Worm (Caenorhabditis elegans): Measurements from ENCODE around the gene dars-1.
A peak's percentile ranks its signal among the peaks of the same experiment; 100 is the strongest.

The dars-1 gene

DNA sequence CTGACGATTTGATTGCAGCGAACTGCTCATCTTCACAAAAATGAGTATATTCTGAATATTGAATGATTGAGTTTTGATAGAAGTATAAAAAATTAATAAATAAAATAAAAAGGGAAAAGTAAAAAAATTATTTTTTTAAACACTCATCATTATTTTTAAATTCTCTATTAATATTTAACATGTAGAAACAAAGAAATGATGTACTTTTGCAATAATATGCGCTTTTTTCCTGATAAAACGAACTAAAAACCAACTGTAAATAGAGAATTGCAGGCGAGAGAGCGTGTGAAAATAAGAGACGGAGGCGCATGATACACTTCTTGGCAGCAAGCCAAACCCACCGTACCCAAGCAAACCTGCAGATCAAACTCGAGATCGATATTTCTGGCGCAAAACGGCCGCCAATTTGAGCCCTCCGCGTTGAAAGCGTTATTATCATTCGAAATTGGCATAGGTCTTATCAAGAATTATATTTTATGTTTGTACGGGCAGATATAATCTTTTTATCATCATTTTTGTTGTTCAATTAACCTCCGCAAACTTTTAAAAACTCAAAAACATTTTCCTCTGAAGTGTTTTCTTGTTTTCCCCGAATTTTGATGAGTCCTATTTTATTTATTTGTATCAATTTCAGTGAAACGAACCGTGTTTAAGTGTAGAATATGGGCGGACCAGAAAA is 34.9 kb downstream of the dars-1 start, which contains the start of the genes rheb-1 and spk-1 (continued):
- TF ChIP-seq efl-1 (GFP tag; optimal IDR thresholded peaks at IDR 0.05) (peak; percentile 80), repo-1 (tag; optimal IDR thresholded peaks at IDR 0.05) (peak; percentile 35), ZK185.1 (tag; optimal IDR thresholded peaks at IDR 0.05; ENCODE audit: poor library complexity, severe bottlenecking) (peak; percentile 84), mes-4 (tag; optimal IDR thresholded peaks at IDR 0.05) (no peak), bed-2 (GFP tag; IDR thresholded peaks at IDR 0.05) (no peak), F57C9.4 (tag; optimal IDR thresholded peaks at IDR 0.05) (no peak), lsl-1 (GFP tag; optimal IDR thresholded peaks at IDR 0.05) (peak; percentile 93), let-607 (tag; optimal IDR thresholded peaks at IDR 0.05) (peak; percentile 81 to 84), ztf-18 (tag; optimal IDR thresholded peaks at IDR 0.05) (peak; percentile 74), nhr-120 (GFP tag; IDR thresholded peaks at IDR 0.05) (no peak), aptf-3 (GFP tag; IDR thresholded peaks at IDR 0.05) (no peak)

- TF ChIP-seq Y56A3A.18 (GFP tag; IDR thresholded peaks at IDR 0.05) (no peak), cebp-1 (GFP tag; IDR thresholded peaks at IDR 0.05) (peak; percentile 50; the same call in 1 of the 2 replicates), cebp-1 (tag; optimal IDR thresholded peaks at IDR 0.05) (peak; percentile 91)
Measured at ce11 chrIII:9454730-9455129, 36.3 kb downstream of the dars-1 start.

ce11 chrIII:9453962-9454361 is 37.1 kb downstream of the dars-1 start, which contains the start of gene F54C8.7:
Gene F54C8.7, minus strand, starts transcription at chrIII:9454062.
- no peak for TF ChIP-seq aptf-2 (GFP tag; conservative IDR thresholded peaks at IDR 0.05)
- TF ChIP-seq Y95B8A.8 (GFP tag; IDR thresholded peaks at IDR 0.05), result 0 out of 2 replicates have a peak, but pooled peaks have one; percentile 11

DNA sequence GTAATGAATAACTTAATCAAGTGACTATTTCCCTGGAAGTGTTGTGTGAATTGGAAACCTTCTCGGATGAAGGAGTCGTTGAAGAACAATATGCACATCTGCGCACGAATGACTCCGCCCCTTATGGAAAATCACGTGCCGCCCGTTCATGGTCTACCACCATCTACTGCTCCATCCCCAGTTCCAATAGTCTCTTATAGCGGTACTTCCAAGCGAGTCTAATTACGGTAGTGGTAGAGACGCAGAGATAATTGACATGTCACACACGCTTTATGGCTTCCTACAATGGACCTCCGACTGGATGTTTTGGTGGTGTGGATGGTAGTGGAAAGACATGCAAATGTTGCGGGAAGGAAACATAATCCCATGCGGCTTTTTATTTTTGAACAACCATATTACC is 40.1 kb downstream of the dars-1 start:
- no peak for TF ChIP-seq ceh-40 (GFP tag; IDR thresholded peaks at IDR 0.05)
- TF ChIP-seq madf-8 (GFP tag; conservative IDR thresholded peaks at IDR 0.05), result no peak
- TF ChIP-seq ztf-25 (GFP tag; IDR thresholded peaks at IDR 0.05), result no peak
- no peak for TF ChIP-seq mxl-1 (tag; optimal IDR thresholded peaks at IDR 0.05)
- TF ChIP-seq ets-4 (GFP tag; optimal IDR thresholded peaks at IDR 0.05), result no peak
- TF ChIP-seq C17E4.6 (GFP tag; IDR thresholded peaks at IDR 0.05), result no peak
- no peak for TF ChIP-seq lir-1 (GFP tag; conservative IDR thresholded peaks at IDR 0.05)

DNA sequence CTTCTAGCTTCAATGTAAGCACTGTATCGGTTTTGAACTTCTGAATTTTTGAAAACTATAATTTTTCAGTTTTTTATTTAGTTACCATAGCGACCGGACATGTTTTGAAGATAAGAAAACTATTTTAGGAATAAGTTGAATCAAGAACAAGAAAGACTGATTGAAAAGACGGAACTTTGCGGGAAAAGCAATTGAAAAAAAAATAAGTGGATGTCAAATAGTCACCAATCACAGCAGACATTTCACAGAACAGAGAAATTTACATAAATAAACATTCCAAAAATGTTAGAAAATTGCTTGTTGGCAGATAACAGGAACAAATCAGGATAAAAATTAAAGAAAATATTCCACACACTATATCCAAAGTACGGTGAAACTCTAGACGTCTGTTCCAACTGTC is 41.2 kb downstream of the dars-1 start, which contains the start of gene F54C8.6:
F54C8.6 (minus strand) TSS at position 101 of the 400 bp plus-strand sequence.
- TF ChIP-seq nfya-2 (GFP tag; IDR thresholded peaks at IDR 0.05) (no peak), lin-35 (GFP tag; optimal IDR thresholded peaks at IDR 0.05) (no peak), C06A6.2 (GFP tag; conservative IDR thresholded peaks at IDR 0.05) (no peak), ama-1 (optimal IDR thresholded peaks at IDR 0.05) (no peak), ama-1 (GFP tag; optimal IDR thresholded peaks at IDR 0.05) (no peak), aptf-2 (GFP tag; conservative IDR thresholded peaks at IDR 0.05) (no peak), atf-7 (tag; optimal IDR thresholded peaks at IDR 0.05) (no peak), attf-5 (GFP tag; optimal IDR thresholded peaks at IDR 0.05) (no peak), dpff-1 (tag; optimal IDR thresholded peaks at IDR 0.05) (no peak), K12H6.12 (tag; optimal IDR thresholded peaks at IDR 0.05) (no peak), unc-130 (GFP tag; optimal IDR thresholded peaks at IDR 0.05) (no peak), T26A5.8 (tag; optimal IDR thresholded peaks at IDR 0.05) (no peak), athp-1 (tag; optimal IDR thresholded peaks at IDR 0.05) (no peak), nhr-27 (tag; optimal IDR thresholded peaks at IDR 0.05) (no peak), D2030.7 (GFP tag; IDR thresholded peaks at IDR 0.05) (no peak), efl-1 (GFP tag; optimal IDR thresholded peaks at IDR 0.05) (no peak), nhr-120 (GFP tag; IDR thresholded peaks at IDR 0.05) (no peak), nfya-1 (tag; optimal IDR thresholded peaks at IDR 0.05; ENCODE audit: borderline replicate concordance, insufficient read depth) (no peak), nhr-179 (tag; optimal IDR thresholded peaks at IDR 0.05) (no peak), ceh-79 (tag; optimal IDR thresholded peaks at IDR 0.05) (no peak), Y53G8AR.9 (GFP tag; conservative IDR thresholded peaks at IDR 0.05) (no peak)

Measured in whole organism, young adult.